Fruit fly (Drosophila melanogaster): ENCODE measurements around the gene Dim1.

- no peak for TF ChIP-seq Sin3A (optimal IDR thresholded peaks at IDR 0.05)
- TF ChIP-seq ttk (optimal IDR thresholded peaks at IDR 0.05) = no peak
- no peak for TF ChIP-seq h (optimal IDR thresholded peaks at IDR 0.05)
- no peak for TF ChIP-seq psq (optimal IDR thresholded peaks at IDR 0.05)
- no peak for TF ChIP-seq Myc (optimal IDR thresholded peaks at IDR 0.05)
Observed at dm6 chr2L:4422154-4422553, 19.1 kb downstream of the Dim1 start.

All from Kc167 (cell line).